Fruit fly (Drosophila melanogaster) whole organism, embryonic: ENCODE results near the gene CG45061.

Experiments
- BEAF-32 ChIP-seq: fragments of 200-800 bp; sonication (Bioruptor generic); optimal IDR thresholded peaks from 3 replicates; lab custom pipeline; 2017; ENCODE audit warnings: missing biosample characterization, missing genetic modification characterization, mild to moderate bottlenecking, moderate library complexity, missing genetic modification reagents
- BtbVII ChIP-seq: fragments of 200-800 bp; sonication (Bioruptor generic); optimal IDR thresholded peaks from 3 replicates; lab custom pipeline; 2017; ENCODE audit warnings: missing biosample characterization, mild to moderate bottlenecking, missing genetic modification characterization
- C15 ChIP-seq: fragments of 200-800 bp; sonication (Bioruptor generic); IDR thresholded peaks from 3 replicates; pipeline ENCODE4 v1.3.6; 2022; ENCODE audit warnings: missing biosample characterization, missing genetic modification characterization
- CG10431 ChIP-seq: fragments of 200-800 bp; sonication (Bioruptor generic); optimal IDR thresholded peaks from 3 replicates; lab custom pipeline; 2018; ENCODE audit warnings: missing biosample characterization, mild to moderate bottlenecking, missing genetic modification characterization
- CG12071 ChIP-seq: fragments of 200-800 bp; sonication (Bioruptor generic); optimal IDR thresholded peaks from 3 replicates; lab custom pipeline; 2018; ENCODE audit warnings: missing biosample characterization, mild to moderate bottlenecking, missing genetic modification characterization
- CG12744 ChIP-seq: fragments of 200-800 bp; sonication (Bioruptor generic); optimal IDR thresholded peaks from 2 replicates; lab custom pipeline; 2016; ENCODE audit warnings: missing biosample characterization, missing genetic modification characterization
- CG12769 ChIP-seq: fragments of 200-800 bp; sonication (Bioruptor generic); optimal IDR thresholded peaks from 2 replicates; lab custom pipeline; 2019; ENCODE audit warnings: missing biosample characterization, mild to moderate bottlenecking, missing genetic modification characterization, moderate library complexity
- CG17912 ChIP-seq: fragments of 200-800 bp; sonication (Bioruptor generic); optimal IDR thresholded peaks from 2 replicates; lab custom pipeline; 2018; ENCODE audit warnings: missing biosample characterization, mild to moderate bottlenecking, missing genetic modification characterization
- CG18599 ChIP-seq: fragments of 200-800 bp; sonication (Bioruptor generic); optimal IDR thresholded peaks from 3 replicates; lab custom pipeline; 2017; ENCODE audit warnings: missing biosample characterization, missing genetic modification characterization, mild to moderate bottlenecking, moderate library complexity, missing genetic modification reagents
- CG2116 ChIP-seq: fragments of 200-800 bp; sonication (Bioruptor generic); optimal IDR thresholded peaks from 3 replicates; lab custom pipeline; 2018; ENCODE audit warnings: missing biosample characterization, mild to moderate bottlenecking, missing genetic modification characterization
- CG2712 ChIP-seq: fragments of 200-800 bp; optimal IDR thresholded peaks from 3 replicates; lab custom pipeline; 2019; ENCODE audit warnings: missing biosample characterization, mild to moderate bottlenecking, missing genetic modification characterization, moderate library complexity
- CG31441 ChIP-seq: fragments of 200-800 bp; sonication (Bioruptor generic); IDR thresholded peaks from 2 replicates; pipeline ENCODE4 v1.3.6; 2022; ENCODE audit warnings: missing biosample characterization, missing genetic modification characterization
- CG4328 ChIP-seq: fragments of 200-800 bp; sonication (Bioruptor generic); optimal IDR thresholded peaks from 3 replicates; lab custom pipeline; 2017; ENCODE audit warnings: missing biosample characterization, missing genetic modification reagents, missing genetic modification characterization
- CG6175 ChIP-seq: fragments of 200-800 bp; sonication (Bioruptor generic); IDR thresholded peaks from 3 replicates; pipeline ENCODE4 v1.3.6; 2022; ENCODE audit warnings: missing biosample characterization, missing genetic modification characterization
- CG6254 ChIP-seq: fragments of 200-800 bp; sonication (Bioruptor generic); optimal IDR thresholded peaks from 3 replicates; lab custom pipeline; 2017; ENCODE audit warnings: mild to moderate bottlenecking, missing biosample characterization, missing genetic modification reagents, missing genetic modification characterization
- CG7556 ChIP-seq: fragments of 200-800 bp; sonication (Bioruptor generic); optimal IDR thresholded peaks from 2 replicates; lab custom pipeline; 2017; ENCODE audit warnings: missing biosample characterization, mild to moderate bottlenecking, missing genetic modification characterization
- CG7987 ChIP-seq: fragments of 200-800 bp; sonication (Bioruptor generic); optimal IDR thresholded peaks from 2 replicates; lab custom pipeline; 2018; ENCODE audit warnings: missing biosample characterization, mild to moderate bottlenecking, missing genetic modification characterization, moderate library complexity
- CG9876 ChIP-seq: fragments of 200-800 bp; sonication (Bioruptor generic); optimal IDR thresholded peaks from 2 replicates; lab custom pipeline; 2016; ENCODE audit warnings: missing biosample characterization, missing genetic modification characterization
- Chrac-16 ChIP-seq: fragments of 200-800 bp; sonication (Bioruptor generic); optimal IDR thresholded peaks from 3 replicates; lab custom pipeline; 2016; ENCODE audit warnings: missing biosample characterization, missing genetic modification characterization
- Dll ChIP-seq: fragments of 200-800 bp; sonication (Bioruptor generic); IDR thresholded peaks from 4 replicates; pipeline ENCODE4 v1.3.6; 2022; ENCODE audit warnings: missing biosample characterization, missing genetic modification characterization; ENCODE audit not compliant: partially characterized antibody
- Drgx ChIP-seq: fragments of 200-800 bp; sonication (Bioruptor generic); IDR thresholded peaks from 2 replicates; pipeline ENCODE4 v1.3.6; 2022; ENCODE audit warnings: missing biosample characterization, missing genetic modification characterization
- E2f1 ChIP-seq: fragments of 200-800 bp; sonication (Bioruptor generic); IDR thresholded peaks from 2 replicates; pipeline ENCODE4 v1.3.6; 2022; ENCODE audit warnings: missing biosample characterization, missing genetic modification characterization
- Lim3 ChIP-seq: fragments of 200-800 bp; sonication (Bioruptor generic); IDR thresholded peaks from 2 replicates; pipeline ENCODE4 v1.3.6; 2022; ENCODE audit warnings: missing biosample characterization, missing genetic modification characterization
- Med ChIP-seq: fragments of 200-800 bp; sonication (Bioruptor generic); peaks from one replicate; lab custom pipeline; 2016; ENCODE audit warnings: missing biosample characterization, missing genetic modification characterization, mild to moderate bottlenecking, inconsistent platforms, moderate library complexity
- Opbp ChIP-seq: fragments of 200-800 bp; sonication (Bioruptor generic); IDR thresholded peaks from 3 replicates; pipeline ENCODE4 v1.3.6; 2022; ENCODE audit warnings: missing biosample characterization, missing genetic modification characterization; ENCODE audit not compliant: partially characterized antibody
- Rfx ChIP-seq: fragments of 200-800 bp; sonication (Bioruptor generic); IDR thresholded peaks from 2 replicates; pipeline ENCODE4 v1.3.6; 2022; ENCODE audit warnings: missing biosample characterization, missing genetic modification characterization
- Six4 ChIP-seq: fragments of 200-800 bp; sonication (Bioruptor generic); optimal IDR thresholded peaks from 2 replicates; lab custom pipeline; 2016; ENCODE audit warnings: missing biosample characterization, missing genetic modification characterization
- Sox100B ChIP-seq: fragments of 200-800 bp; sonication (Bioruptor generic); optimal IDR thresholded peaks from 3 replicates; lab custom pipeline; 2018; ENCODE audit warnings: missing biosample characterization, mild to moderate bottlenecking, missing genetic modification characterization
- Vsx1 ChIP-seq: fragments of 200-800 bp; sonication (Bioruptor generic); optimal IDR thresholded peaks from 2 replicates; lab custom pipeline; 2017; ENCODE audit warnings: missing biosample characterization, mild to moderate bottlenecking, missing genetic modification characterization, missing genetic modification reagents
- Xrp1 ChIP-seq: fragments of 200-800 bp; sonication (Bioruptor generic); IDR thresholded peaks from 2 replicates; pipeline ENCODE4 v1.3.6; 2022; ENCODE audit warnings: missing biosample characterization, missing genetic modification characterization
- corto ChIP-seq: fragments of 200-800 bp; sonication (Bioruptor generic); optimal IDR thresholded peaks from 2 replicates; lab custom pipeline; 2016; ENCODE audit warnings: missing biosample characterization, mild to moderate bottlenecking, missing genetic modification characterization, moderate library complexity
- crol ChIP-seq: fragments of 200-800 bp; sonication (Bioruptor generic); IDR thresholded peaks from 2 replicates; pipeline ENCODE4 v1.3.6; 2022; ENCODE audit warnings: missing biosample characterization, missing genetic modification characterization
- dm ChIP-seq: fragments of 200-800 bp; sonication (Bioruptor generic); optimal IDR thresholded peaks from 3 replicates; lab custom pipeline; 2016; ENCODE audit warnings: missing biosample characterization, missing genetic modification characterization
- gsb ChIP-seq: fragments of 200-800 bp; sonication (Bioruptor generic); IDR thresholded peaks from 2 replicates; pipeline ENCODE4 v1.3.6; 2022; ENCODE audit warnings: missing biosample characterization, missing genetic modification characterization
- lmd ChIP-seq: fragments of 200-800 bp; sonication (Bioruptor generic); IDR thresholded peaks from 2 replicates; pipeline ENCODE4 v1.3.6; 2022; ENCODE audit warnings: missing biosample characterization, missing genetic modification characterization
- pan ChIP-seq, 4 experiments: fragments of >200 bp in 3 of 4; fragments of 200-800 bp in 1 of 4; sonication (Bioruptor generic) in 1 of 4; optimal IDR thresholded peaks in 3 of 4; IDR thresholded peaks in 1 of 4; 2 replicates each; pipeline versions ENCODE4 v1.3.6 to Lab custom; 2017 to 2022; ENCODE audit warnings: missing biosample characterization in 2 of 4, missing genetic modification characterization in 2 of 4, mixed read lengths in 1 of 4
- pros ChIP-seq: fragments of 200-800 bp; sonication (Bioruptor generic); optimal IDR thresholded peaks from 3 replicates; lab custom pipeline; 2019; ENCODE audit warnings: missing biosample characterization, mild to moderate bottlenecking, missing genetic modification characterization, moderate library complexity
- row ChIP-seq: fragments of 200-800 bp; sonication (Bioruptor generic); IDR thresholded peaks from 3 replicates; pipeline ENCODE4 v1.3.6; 2022; ENCODE audit warnings: missing biosample characterization, missing genetic modification characterization
- sd ChIP-seq: fragments of 200-800 bp; sonication (Bioruptor generic); optimal IDR thresholded peaks from 3 replicates; lab custom pipeline; 2018; ENCODE audit warnings: missing biosample characterization, mild to moderate bottlenecking, missing genetic modification characterization, moderate library complexity
- sens ChIP-seq: fragments of 200-800 bp; sonication (Bioruptor generic); peaks from one replicate; lab custom pipeline; 2016; ENCODE audit warnings: missing biosample characterization, missing genetic modification characterization
- sr ChIP-seq: fragments of 200-800 bp; sonication (Bioruptor generic); IDR thresholded peaks from 3 replicates; pipeline ENCODE4 v1.3.6; 2022; ENCODE audit warnings: missing biosample characterization, missing genetic modification characterization
- trh ChIP-seq: fragments of 200-800 bp; sonication (Bioruptor generic); optimal IDR thresholded peaks from 2 replicates; lab custom pipeline; 2016; ENCODE audit warnings: missing biosample characterization, missing genetic modification characterization
- twi ChIP-seq: fragments of 200-800 bp; optimal IDR thresholded peaks from 2 replicates; lab custom pipeline; 2019; ENCODE audit warnings: missing biosample characterization, mild to moderate bottlenecking, missing genetic modification characterization, moderate library complexity
- tx ChIP-seq: fragments of 200-800 bp; sonication (Bioruptor generic); optimal IDR thresholded peaks from 2 replicates; lab custom pipeline; 2016; ENCODE audit warnings: missing biosample characterization, missing genetic modification characterization
- vnd ChIP-seq: fragments of 200-800 bp; sonication (Bioruptor generic); IDR thresholded peaks from 3 replicates; pipeline ENCODE4 v1.3.6; 2022; ENCODE audit warnings: missing biosample characterization, missing genetic modification characterization; ENCODE audit not compliant: partially characterized antibody
- zen2 ChIP-seq: fragments of 200-800 bp; sonication (Bioruptor generic); IDR thresholded peaks from 3 replicates; pipeline ENCODE4 v1.3.6; 2022; ENCODE audit warnings: missing biosample characterization, missing genetic modification characterization; ENCODE audit not compliant: partially characterized antibody
- zf30C ChIP-seq: fragments of 200-800 bp; sonication (Bioruptor generic); optimal IDR thresholded peaks from 3 replicates; lab custom pipeline; 2018; ENCODE audit warnings: missing biosample characterization, mild to moderate bottlenecking, missing genetic modification characterization
- zfh1 ChIP-seq: fragments of 200-800 bp; sonication (Bioruptor generic); IDR thresholded peaks from 3 replicates; pipeline ENCODE4 v1.3.6; 2022; ENCODE audit warnings: missing biosample characterization, missing genetic modification characterization

CG45061 gene

DNA sequence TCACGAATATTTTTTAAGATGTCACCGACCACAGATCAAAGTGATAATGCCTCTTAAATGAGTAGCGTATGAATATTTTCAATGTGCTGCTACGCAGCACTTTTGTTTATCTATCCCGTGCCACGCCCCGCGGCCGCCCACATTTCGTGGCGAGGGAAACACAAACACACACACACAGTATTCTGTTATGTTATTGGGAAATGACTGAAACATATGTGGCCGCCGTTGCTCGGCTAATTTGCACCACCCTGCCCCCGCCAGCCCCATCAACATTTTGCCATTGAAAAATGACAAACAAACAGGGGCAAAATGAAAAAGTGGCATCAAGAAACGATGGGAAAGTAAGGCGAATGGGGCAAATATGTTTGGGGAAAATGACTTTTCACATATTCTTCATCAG, 5.7 kb upstream of the CG45061 start:
- TF ChIP-seq Chrac-16 (GFP tag; lab: Kevin White, UChicago) (no peak), lmd (GFP tag; lab: Robert Waterston, UW) (0 out of 2 replicates have a peak, but pooled peaks have one; percentile 9), sens (GFP tag; lab: Kevin White, UChicago) (peak; percentile 2), CG12071 (no peak), sd (tag; lab: Kevin White, UChicago) (peak; percentile 22), CG31441 (GFP tag; lab: Robert Waterston, UW) (no peak), Sox100B (GFP tag; lab: Kevin White, UChicago) (no peak), CG12769 (tag; lab: Kevin White, UChicago) (peak; percentile 92), Xrp1 (GFP tag; lab: Robert Waterston, UW) (no peak), Opbp (no peak), twi (peak; percentile 29), CG7987 (no peak), Med (GFP tag; lab: Kevin White, UChicago) (peak; percentile 40), CG18599 (no peak), dm (no peak), zen2 (GFP tag; lab: Robert Waterston, UW) (no peak), CG6175 (GFP tag; lab: Robert Waterston, UW) (peak; percentile 80), Vsx1 (GFP tag; lab: Kevin White, UChicago) (peak; percentile 1), Rfx (GFP tag; lab: Robert Waterston, UW) (no peak), row (no peak), sr (GFP tag; lab: Robert Waterston, UW) (peak; percentile 58; the same call in 1 of the 3 replicates), crol (GFP tag; lab: Robert Waterston, UW) (peak; percentile 72), Dll (GFP tag; lab: Robert Waterston, UW) (no peak)

- TF ChIP-seq corto (GFP tag; lab: Kevin White, UChicago) (no peak), pros (GFP tag; lab: Kevin White, UChicago) (no peak), E2f1 (GFP tag; lab: Robert Waterston, UW) (peak; percentile 83), CG7556 (GFP tag; lab: Kevin White, UChicago) (peak; percentile 66), C15 (GFP tag; lab: Robert Waterston, UW) (peak; percentile 54; the same call in 1 of the 3 replicates), zf30C (GFP tag; lab: Kevin White, UChicago) (no peak), CG10431 (GFP tag; lab: Kevin White, UChicago) (peak; percentile 12), CG2712 (peak; percentile 73), Vsx1 (GFP tag; lab: Kevin White, UChicago) (peak; percentile 14), BEAF-32 (no peak), gsb (GFP tag; lab: Robert Waterston, UW) (peak; percentile 70), trh (GFP tag; lab: Kevin White, UChicago) (peak; percentile 43), twi (peak; percentile 15), Lim3 (GFP tag; lab: Robert Waterston, UW) (no peak), tx (GFP tag; lab: Kevin White, UChicago) (peak; percentile 13), pan (optimal IDR thresholded peaks at IDR 0.05; lab: Kevin White, UChicago) (no peak), pan (GFP tag; optimal IDR thresholded peaks at IDR 0.05 in 1 of 2, IDR thresholded peaks at IDR 0.05 in 1 of 2) (peak in 1 of 2 experiments; percentile 87), CG2116 (GFP tag; lab: Kevin White, UChicago) (no peak), CG9876 (GFP tag; lab: Kevin White, UChicago) (no peak), CG4328 (GFP tag; lab: Kevin White, UChicago) (peak; percentile 54), CG17912 (GFP tag; lab: Kevin White, UChicago) (no peak), Six4 (GFP tag; lab: Kevin White, UChicago) (peak; percentile 54), Drgx (peak; percentile 69), CG6254 (peak; percentile 5), vnd (GFP tag; lab: Robert Waterston, UW) (no peak), CG12744 (peak; percentile 40), BtbVII (GFP tag; lab: Kevin White, UChicago) (peak; percentile 0), zfh1 (GFP tag; lab: Robert Waterston, UW) (peak; percentile 83)
These were observed 4.7 kb upstream of the CG45061 start, which contains the start of gene CG15247 for dm6 chrX:9875948-9876853. Gene CG15247, minus strand, starts transcription at chrX:9876672.
